Worm (Caenorhabditis elegans) whole organism, L2 larva: ENCODE data around the gene K12H6.6.

Experiments
- alr-1 ChIP-seq: fragments of 150-350 bp; optimal IDR thresholded peaks from 2 replicates; lab custom pipeline; 2014; ENCODE audit warnings: missing biosample characterization, missing genetic modification characterization
- blmp-1 ChIP-seq: sonication (generic microtip); optimal IDR thresholded peaks from 2 replicates; lab custom pipeline; 2017; ENCODE audit warnings: missing genetic modification characterization, mild to moderate bottlenecking, missing compliant biosample characterization, antibody characterized with exemption, moderate library complexity; ENCODE audit not compliant: insufficient read depth
- ceh-16 ChIP-seq: fragments of 150-350 bp; optimal IDR thresholded peaks from 2 replicates; lab custom pipeline; 2014; ENCODE audit warnings: missing biosample characterization, missing genetic modification characterization
- unc-62 ChIP-seq: fragments of 150-350 bp; optimal IDR thresholded peaks from 2 replicates; lab custom pipeline; 2014; ENCODE audit warnings: missing biosample characterization, missing genetic modification reagents, missing genetic modification characterization

- TF ChIP-seq unc-62 (GFP tag; lab: Kevin White, UChicago) (no peak), ceh-16 (tag; lab: Kevin White, UChicago) (no peak), blmp-1 (no peak), alr-1 (tag; lab: Kevin White, UChicago) (no peak)
Measured at ce11 chrII:2807674-2808206, 23.3 kb downstream of the K12H6.6 start, which contains the start of gene K12H6.12.
